Fruit fly (Drosophila melanogaster): Measurements from ENCODE around the gene PolrMT.

Gene PolrMT

DNA sequence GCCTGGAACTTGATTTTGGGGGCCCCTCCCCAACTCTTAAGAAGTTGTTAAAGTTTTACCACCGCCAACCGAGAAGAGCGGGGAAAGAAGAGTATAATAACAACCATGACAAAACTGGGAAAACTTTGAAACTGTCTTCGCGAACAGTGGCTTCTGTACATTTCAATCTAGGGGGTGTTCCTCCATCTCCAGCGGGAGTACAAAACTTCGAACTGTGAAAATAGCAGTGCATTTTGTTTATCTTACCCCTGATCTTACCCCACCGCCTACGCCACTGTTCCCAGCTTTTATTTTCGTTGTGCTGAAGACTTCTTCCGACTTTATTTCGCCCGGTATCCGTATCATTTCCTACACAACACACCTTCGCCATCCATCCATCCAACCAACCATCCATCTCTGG is 37.2 kb downstream of the PolrMT start (continued):
- TF ChIP-seq seq (GFP tag; IDR thresholded peaks at IDR 0.05) (no peak), ind (GFP tag; optimal IDR thresholded peaks at IDR 0.05) (peak; percentile 10), phol (tag; optimal IDR thresholded peaks at IDR 0.05) (no peak), CG2199 (GFP tag; IDR thresholded peaks at IDR 0.05) (no peak), Optix (GFP tag; IDR thresholded peaks at IDR 0.05) (no peak), ab (GFP tag; optimal IDR thresholded peaks at IDR 0.05) (no peak), CG42726 (GFP tag; IDR thresholded peaks at IDR 0.05; ENCODE audit: partially characterized antibody) (no peak), MTF-1 (GFP tag; optimal IDR thresholded peaks at IDR 0.05; ENCODE audit: borderline replicate concordance) (no peak), Nf-YB (GFP tag; optimal IDR thresholded peaks at IDR 0.05) (no peak), az2 (GFP tag; optimal IDR thresholded peaks at IDR 0.05) (peak; percentile 3), CG11085 (GFP tag; IDR thresholded peaks at IDR 0.05) (no peak), CG11695 (GFP tag; IDR thresholded peaks at IDR 0.05) (0 out of 3 replicates have a peak, but pooled peaks have one; percentile 39), jumu (GFP tag; optimal IDR thresholded peaks at IDR 0.05) (no peak), Ets65A (GFP tag) (peak; percentile 45), hbn (GFP tag; IDR thresholded peaks at IDR 0.05; ENCODE audit: partially characterized antibody) (no peak), CG13123 (GFP tag; optimal IDR thresholded peaks at IDR 0.05) (no peak), lov (optimal IDR thresholded peaks at IDR 0.05) (no peak), lov (GFP tag; IDR thresholded peaks at IDR 0.05) (no peak), CG30431 (GFP tag; optimal IDR thresholded peaks at IDR 0.05) (peak; percentile 13), CG2120 (GFP tag; optimal IDR thresholded peaks at IDR 0.05) (peak; percentile 59), Spps (tag; optimal IDR thresholded peaks at IDR 0.05) (no peak), CG7357 (GFP tag; IDR thresholded peaks at IDR 0.05) (0 out of 3 replicates have a peak, but pooled peaks have one; percentile 20), CG14710 (tag; optimal IDR thresholded peaks at IDR 0.05) (no peak), D (optimal IDR thresholded peaks at IDR 0.05) (no peak), D (GFP tag; optimal IDR thresholded peaks at IDR 0.05) (peak; percentile 6), Stat92E (GFP tag; optimal IDR thresholded peaks at IDR 0.05) (no peak), CG31224 (GFP tag; IDR thresholded peaks at IDR 0.05) (0 out of 2 replicates have a peak, but pooled peaks have one; percentile 7), Hmr (GFP tag; optimal IDR thresholded peaks at IDR 0.05) (peak; percentile 48), CG3847 (GFP tag; IDR thresholded peaks at IDR 0.05) (0 out of 2 replicates have a peak, but pooled peaks have one; percentile 45), Nf-YC (tag; optimal IDR thresholded peaks at IDR 0.05) (no peak), kay (GFP tag; optimal IDR thresholded peaks at IDR 0.05) (no peak), gem (tag; optimal IDR thresholded peaks at IDR 0.05) (peak; percentile 46), Atf3 (GFP tag; optimal IDR thresholded peaks at IDR 0.05) (no peak), C15 (GFP tag; IDR thresholded peaks at IDR 0.05) (no peak), CG9876 (GFP tag; optimal IDR thresholded peaks at IDR 0.05) (no peak), al (GFP tag; IDR thresholded peaks at IDR 0.05) (peak; percentile 27; the same call in 1 of the 2 replicates), CG6272 (GFP tag; IDR thresholded peaks at IDR 0.05) (no peak; the same call in 1 of the 2 replicates), peb (GFP tag; IDR thresholded peaks at IDR 0.05) (no peak), Awh (GFP tag; IDR thresholded peaks at IDR 0.05) (no peak), Vsx1 (GFP tag; optimal IDR thresholded peaks at IDR 0.05) (no peak), CG1233 (GFP tag; optimal IDR thresholded peaks at IDR 0.05) (no peak), HLH3B (GFP tag; IDR thresholded peaks at IDR 0.05) (0 out of 2 replicates have a peak, but pooled peaks have one; percentile 25), CG34422 (GFP tag; IDR thresholded peaks at IDR 0.05) (0 out of 3 replicates have a peak, but pooled peaks have one; percentile 8), fd96Cb (tag; optimal IDR thresholded peaks at IDR 0.05) (no peak), E2f1 (GFP tag; IDR thresholded peaks at IDR 0.05) (0 out of 2 replicates have a peak, but pooled peaks have one; percentile 15), CG15011 (GFP tag; optimal IDR thresholded peaks at IDR 0.05) (no peak), pum (GFP tag; optimal IDR thresholded peaks at IDR 0.05) (peak; percentile 9), gsb (GFP tag; IDR thresholded peaks at IDR 0.05) (no peak), CG9609 (GFP tag; optimal IDR thresholded peaks at IDR 0.05) (no peak), CG7839 (tag; optimal IDR thresholded peaks at IDR 0.05) (peak; percentile 34), unpg (GFP tag; optimal IDR thresholded peaks at IDR 0.05) (peak; percentile 29), Max (GFP tag; optimal IDR thresholded peaks at IDR 0.05) (no peak)
